Worm (Caenorhabditis elegans): ENCODE results near the gene lin-13.
A peak's percentile ranks its signal among the peaks of the same experiment; 100 is the strongest.

lin-13 gene

ce11 chrIII:7724433-7724832 lies 15.1 kb upstream of the lin-13 start (continued):
- no peak for TF ChIP-seq ztf-11 (tag; optimal IDR thresholded peaks at IDR 0.05)
- peak; percentile 2 for TF ChIP-seq egl-27 (tag; optimal IDR thresholded peaks at IDR 0.05)
- no peak for TF ChIP-seq peb-1 (tag; optimal IDR thresholded peaks at IDR 0.05)
- TF ChIP-seq alr-1 (tag; optimal IDR thresholded peaks at IDR 0.05): no peak
- peak; percentile 39 for TF ChIP-seq mab-5 (tag; optimal IDR thresholded peaks at IDR 0.05)
- no peak for TF ChIP-seq unc-39 (tag; optimal IDR thresholded peaks at IDR 0.05)

ce11 chrIII:7723412-7724068 lies 14.2 kb upstream of the lin-13 start:
- TF ChIP-seq ztf-4 (tag; optimal IDR thresholded peaks at IDR 0.05) (no peak), ceh-16 (tag; optimal IDR thresholded peaks at IDR 0.05) (no peak), sma-9 (GFP tag; optimal IDR thresholded peaks at IDR 0.05) (peak; percentile 51), sma-9 (tag; optimal IDR thresholded peaks at IDR 0.05) (no peak), mab-5 (tag; optimal IDR thresholded peaks at IDR 0.05) (peak; percentile 51), skn-1 (tag; optimal IDR thresholded peaks at IDR 0.05) (no peak), ZK546.5 (tag; optimal IDR thresholded peaks at IDR 0.05) (no peak), Y55F3AM.14 (GFP tag; optimal IDR thresholded peaks at IDR 0.05) (no peak), nhr-11 (tag; optimal IDR thresholded peaks at IDR 0.05) (no peak), nhr-21 (tag; optimal IDR thresholded peaks at IDR 0.05) (no peak), zag-1 (tag; optimal IDR thresholded peaks at IDR 0.05) (peak; percentile 18), ceh-82 (tag; optimal IDR thresholded peaks at IDR 0.05) (no peak), aly-2 (tag; optimal IDR thresholded peaks at IDR 0.05) (no peak), gmeb-1 (tag; optimal IDR thresholded peaks at IDR 0.05) (no peak), mdl-1 (tag; optimal IDR thresholded peaks at IDR 0.05) (peak in 1 of 2 experiments; percentile 25), ztf-11 (tag; optimal IDR thresholded peaks at IDR 0.05) (no peak), F13H6.1 (tag; optimal IDR thresholded peaks at IDR 0.05) (peak; percentile 52), sem-4 (tag; optimal IDR thresholded peaks at IDR 0.05) (peak; percentile 35), C34F6.9 (tag; optimal IDR thresholded peaks at IDR 0.05) (peak; percentile 24), lsy-2 (tag; optimal IDR thresholded peaks at IDR 0.05) (peak; percentile 3 to 55), unc-55 (GFP tag; optimal IDR thresholded peaks at IDR 0.05) (peak; percentile 77), blmp-1 (tag; optimal IDR thresholded peaks at IDR 0.05; ENCODE audit: insufficient read depth) (no peak), unc-62 (GFP tag; optimal IDR thresholded peaks at IDR 0.05) (no peak), egl-27 (tag; optimal IDR thresholded peaks at IDR 0.05) (no peak), lin-39 (tag; optimal IDR thresholded peaks at IDR 0.05) (no peak), crh-2 (tag; optimal IDR thresholded peaks at IDR 0.05) (peak; percentile 52), lin-13 (GFP tag; optimal IDR thresholded peaks at IDR 0.05) (no peak), unc-39 (tag; optimal IDR thresholded peaks at IDR 0.05) (no peak), ama-1 (optimal IDR thresholded peaks at IDR 0.05) (peak; percentile 27), nhr-237 (tag; optimal IDR thresholded peaks at IDR 0.05) (no peak), sma-3 (GFP tag; optimal IDR thresholded peaks at IDR 0.05) (no peak), dmd-4 (tag; optimal IDR thresholded peaks at IDR 0.05) (no peak), nhr-25 (tag; optimal IDR thresholded peaks at IDR 0.05) (peak; percentile 57), mbf-1 (tag; optimal IDR thresholded peaks at IDR 0.05) (no peak), nhr-10 (tag; optimal IDR thresholded peaks at IDR 0.05) (no peak), nhr-23 (tag; optimal IDR thresholded peaks at IDR 0.05) (no peak), nhr-129 (tag; optimal IDR thresholded peaks at IDR 0.05) (no peak), nhr-12 (tag; optimal IDR thresholded peaks at IDR 0.05) (no peak), nhr-77 (tag; optimal IDR thresholded peaks at IDR 0.05) (no peak), R02D3.7 (tag; optimal IDR thresholded peaks at IDR 0.05) (no peak), alr-1 (tag; optimal IDR thresholded peaks at IDR 0.05) (no peak), ztf-1 (GFP tag; conservative IDR thresholded peaks at IDR 0.05) (no peak), nhr-6 (tag; optimal IDR thresholded peaks at IDR 0.05) (no peak), fos-1 (tag; optimal IDR thresholded peaks at IDR 0.05) (no peak)

Measured in whole organism, L2 larva.